Fruit fly (Drosophila melanogaster) whole organism: ENCODE measurements around the gene Hsp60A.

Experiments used
- CG8478 ChIP-seq: fragments of >200 bp; optimal IDR thresholded peaks from 2 replicates; lab custom pipeline; 2018; ENCODE audit warnings: inconsistent platforms
- Dll ChIP-seq: fragments of >200 bp; optimal IDR thresholded peaks from 2 replicates; lab custom pipeline; 2017
- EcR ChIP-seq, 2 experiments: fragments of >200 bp; optimal IDR thresholded peaks; 2 replicates each; lab custom pipeline; 2017; ENCODE audit warnings: missing biosample characterization in 2 of 2, missing genetic modification characterization in 2 of 2, missing genetic modification reagents in 2 of 2
- pan ChIP-seq: fragments of >200 bp; optimal IDR thresholded peaks from 2 replicates; lab custom pipeline; 2017
- psq ChIP-seq: fragments of >200 bp; optimal IDR thresholded peaks from 2 replicates; lab custom pipeline; 2017
- usp ChIP-seq: fragments of >200 bp; optimal IDR thresholded peaks from 2 replicates; lab custom pipeline; 2017; ENCODE audit warnings: missing biosample characterization, missing genetic modification characterization, mixed read lengths

Hsp60A gene

DNA sequence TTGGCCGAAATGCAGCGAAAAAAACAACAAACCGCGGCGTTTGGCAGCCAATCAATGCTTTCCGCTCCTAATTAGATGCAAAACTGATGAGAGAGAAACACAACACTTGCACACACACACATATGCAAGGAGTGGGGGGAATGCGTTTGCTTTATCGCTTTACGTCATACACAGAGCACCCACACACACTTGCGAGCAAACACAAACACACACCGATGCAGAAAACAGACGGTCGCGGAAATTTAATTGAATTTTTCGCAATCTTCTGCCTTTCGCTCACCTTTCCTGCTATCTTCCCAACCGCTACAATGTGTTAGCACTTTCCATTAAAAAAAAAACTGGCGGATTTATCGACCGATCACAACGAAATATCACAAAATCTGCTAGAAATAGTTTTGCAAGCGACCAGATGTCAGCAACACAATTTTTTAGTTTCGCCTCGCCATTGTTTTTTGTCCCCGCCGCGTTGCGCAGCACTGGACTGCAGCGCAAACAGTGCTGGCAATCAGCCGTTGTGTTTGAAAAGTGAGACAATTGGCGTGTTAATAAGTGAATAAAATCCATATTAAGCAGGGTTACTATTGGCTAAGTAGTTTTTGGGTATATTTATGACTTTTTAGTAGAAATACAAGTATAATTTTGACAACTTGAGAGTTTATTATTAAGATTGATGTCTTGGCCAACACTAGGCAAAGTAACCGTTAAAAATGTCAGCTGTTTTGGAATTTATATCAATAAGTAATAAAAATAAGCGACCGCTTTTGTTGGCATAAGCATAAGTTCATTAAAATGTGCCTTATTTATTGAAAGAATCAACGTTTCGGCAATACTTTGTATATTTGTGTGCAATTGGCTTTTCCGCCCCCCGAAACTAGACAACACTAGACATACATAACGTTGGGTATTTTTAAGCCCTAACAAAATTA is 28.6 kb downstream of the Hsp60A start, which contains the start of gene Klp10A:
Klp10A (minus strand) TSS at position 532 of the 926 bp plus-strand sequence.
- TF ChIP-seq usp (GFP tag; lab: Kevin White, UChicago) (no peak), EcR (GFP tag; optimal IDR thresholded peaks at IDR 0.05; lab: Kevin White, UChicago) (no peak), Dll (lab: Kevin White, UChicago) (no peak), pan (lab: Kevin White, UChicago) (no peak), psq (no peak), CG8478 (lab: Kevin White, UChicago) (no peak)

DNA sequence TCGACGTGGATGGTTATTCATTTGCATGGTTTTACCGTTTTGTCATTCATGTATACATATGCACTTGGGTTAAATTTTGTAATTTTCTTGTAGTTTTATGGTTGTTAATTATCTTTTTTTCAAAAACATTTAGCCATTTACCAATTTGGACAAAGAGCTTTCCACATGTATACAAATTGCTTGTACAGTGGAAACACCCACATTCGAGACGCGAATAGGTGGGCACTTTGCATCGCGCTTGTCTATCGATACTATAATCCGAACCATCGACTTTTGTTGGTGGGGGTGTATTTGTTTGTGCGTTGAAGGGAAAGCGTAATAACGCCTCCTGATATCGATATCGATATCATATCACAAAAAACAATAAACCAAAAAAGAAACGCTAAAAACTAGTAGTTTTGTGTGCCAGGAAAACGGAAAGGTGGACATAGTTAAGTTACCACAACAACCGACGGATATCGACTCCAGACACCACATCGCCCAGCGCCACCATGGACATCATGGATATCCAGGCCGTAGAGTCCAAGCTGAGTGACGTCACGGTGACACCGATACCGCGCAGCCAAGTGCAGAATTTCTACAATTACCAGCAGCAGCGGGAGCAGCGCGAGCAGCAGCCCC is 29.4 kb downstream of the Hsp60A start, which contains the start of gene CDK2AP1:
CDK2AP1 (plus strand) TSS at position 294 of the 621 bp plus-strand sequence.
- TF ChIP-seq Dll (lab: Kevin White, UChicago) (no peak), usp (GFP tag; lab: Kevin White, UChicago) (no peak), CG8478 (lab: Kevin White, UChicago) (no peak), psq (no peak), EcR (GFP tag; optimal IDR thresholded peaks at IDR 0.05; lab: Kevin White, UChicago) (no peak), pan (lab: Kevin White, UChicago) (no peak)

DNA sequence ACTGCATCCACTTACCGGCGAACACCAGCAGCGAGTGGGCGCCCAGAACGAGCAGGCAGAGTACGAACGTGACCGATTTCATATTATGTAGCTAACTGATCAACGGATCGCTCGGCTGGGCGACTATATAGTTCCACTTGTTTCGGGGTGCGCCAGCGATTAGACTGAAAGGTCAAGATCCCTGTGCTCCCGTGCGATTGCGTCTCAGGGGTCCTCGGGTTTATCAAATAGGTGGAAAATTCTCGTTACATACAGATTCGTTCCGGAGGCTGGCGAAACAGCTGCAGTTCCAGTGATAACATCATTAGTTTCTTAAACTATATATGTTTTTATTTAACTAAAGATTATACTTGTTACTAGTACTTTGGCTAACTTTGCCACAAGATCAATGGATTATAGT is 31.9 kb downstream of the Hsp60A start, which contains the start of gene ssp7:
ssp7 (minus strand) TSS at position 101 of the 400 bp plus-strand sequence.
- no peak for TF ChIP-seq usp (GFP tag; lab: Kevin White, UChicago)
- TF ChIP-seq CG8478 (lab: Kevin White, UChicago), result no peak
- TF ChIP-seq psq, result no peak
- TF ChIP-seq Dll (lab: Kevin White, UChicago), result no peak
- no peak for TF ChIP-seq EcR (GFP tag; optimal IDR thresholded peaks at IDR 0.05; lab: Kevin White, UChicago)
- TF ChIP-seq pan (lab: Kevin White, UChicago), result no peak

DNA sequence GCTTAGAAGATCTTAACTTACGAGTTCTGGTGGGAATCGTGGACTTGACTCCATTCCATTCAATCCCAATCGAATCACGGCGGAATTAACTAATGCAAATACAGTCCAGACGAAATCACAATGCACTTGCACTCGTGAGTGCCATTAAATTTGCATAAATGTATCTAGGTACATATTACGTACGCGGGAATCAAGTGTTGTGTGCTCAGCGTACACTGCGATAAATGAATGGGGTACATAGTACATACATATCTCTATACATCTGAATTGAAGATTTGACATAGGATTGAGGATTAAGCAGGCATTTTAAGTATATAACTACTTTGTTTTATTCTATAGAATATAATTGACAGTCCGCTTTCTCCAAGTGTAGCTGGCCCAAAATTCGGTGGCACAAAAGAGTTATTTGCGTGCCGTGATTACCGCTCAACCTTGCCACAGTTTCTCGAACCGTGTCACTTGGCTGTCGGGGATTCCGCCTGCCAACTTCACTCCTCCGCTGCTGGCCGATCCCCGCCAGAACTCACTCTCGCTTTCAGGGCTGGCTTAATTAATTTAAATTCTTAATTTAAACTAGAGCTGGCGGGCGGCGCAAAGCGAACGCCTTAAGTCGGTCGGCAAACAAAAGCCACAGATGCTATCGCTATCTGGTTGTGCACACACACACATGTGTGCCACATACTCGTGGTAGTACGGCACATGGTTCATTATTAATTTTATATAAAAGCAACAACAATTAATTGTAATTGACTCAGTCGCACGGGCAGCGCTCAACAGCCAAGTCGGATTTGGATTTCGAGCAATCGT is 33.7 kb downstream of the Hsp60A start, which contains the start of the genes CG15199 and CG15202:
CG15199 (minus strand) TSS at position 51 of the 807 bp plus-strand sequence.
CG15202 (plus strand) TSS at position 757 of the 807 bp plus-strand sequence.
- TF ChIP-seq usp (GFP tag; lab: Kevin White, UChicago) (no peak), psq (no peak), pan (lab: Kevin White, UChicago) (no peak), Dll (lab: Kevin White, UChicago) (no peak), EcR (GFP tag; optimal IDR thresholded peaks at IDR 0.05; lab: Kevin White, UChicago) (no peak), CG8478 (lab: Kevin White, UChicago) (no peak)

DNA sequence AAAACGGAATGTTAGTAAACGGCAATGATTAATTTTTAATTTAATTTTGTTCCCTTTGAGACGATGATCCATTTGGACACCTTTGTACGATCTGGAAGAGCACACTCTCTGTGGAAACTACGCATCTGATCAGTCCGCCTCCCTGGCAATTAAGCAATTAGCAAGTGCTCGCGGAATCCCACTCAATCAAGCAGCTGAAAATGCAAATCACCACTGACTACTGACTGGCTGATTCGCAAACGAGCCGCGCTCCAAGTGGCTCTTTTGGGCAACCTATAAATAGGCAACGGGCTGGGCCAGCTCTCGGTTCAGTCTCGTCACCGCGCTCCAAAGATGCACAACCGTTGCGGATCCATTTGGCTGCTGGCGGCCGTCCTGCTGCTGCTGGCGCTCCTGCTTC is 35.5 kb downstream of the Hsp60A start, which contains the start of gene CG15201:
CG15201 (plus strand) TSS at position 301 of the 400 bp plus-strand sequence.
- TF ChIP-seq Dll (lab: Kevin White, UChicago), result no peak
- TF ChIP-seq CG8478 (lab: Kevin White, UChicago), result no peak
- TF ChIP-seq psq, result no peak
- no peak for TF ChIP-seq EcR (GFP tag; optimal IDR thresholded peaks at IDR 0.05; lab: Kevin White, UChicago)
- no peak for TF ChIP-seq usp (GFP tag; lab: Kevin White, UChicago)
- TF ChIP-seq pan (lab: Kevin White, UChicago), result no peak

DNA sequence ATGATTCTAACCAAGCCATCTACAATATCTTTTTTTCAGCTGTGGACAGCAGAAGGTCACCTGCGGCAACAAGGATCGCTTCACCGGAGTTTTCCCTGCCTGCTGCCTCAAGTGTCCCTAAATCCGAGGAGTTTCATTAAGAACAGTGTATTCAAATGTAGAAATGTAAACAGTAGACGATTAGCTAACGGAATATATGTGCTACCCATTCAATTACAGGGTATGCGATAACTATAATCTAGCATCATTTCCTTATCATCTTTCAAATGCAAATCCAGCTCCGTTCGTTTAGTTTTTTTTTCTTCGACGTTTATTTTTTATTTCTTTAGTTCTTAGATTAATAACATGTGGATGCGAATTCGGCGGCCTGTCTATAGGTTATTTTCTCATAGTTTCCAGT is 36.3 kb downstream of the Hsp60A start:
- TF ChIP-seq CG8478 (lab: Kevin White, UChicago) (no peak), psq (no peak), EcR (GFP tag; optimal IDR thresholded peaks at IDR 0.05; lab: Kevin White, UChicago) (no peak), pan (lab: Kevin White, UChicago) (no peak), Dll (lab: Kevin White, UChicago) (no peak), usp (GFP tag; lab: Kevin White, UChicago) (no peak)

DNA sequence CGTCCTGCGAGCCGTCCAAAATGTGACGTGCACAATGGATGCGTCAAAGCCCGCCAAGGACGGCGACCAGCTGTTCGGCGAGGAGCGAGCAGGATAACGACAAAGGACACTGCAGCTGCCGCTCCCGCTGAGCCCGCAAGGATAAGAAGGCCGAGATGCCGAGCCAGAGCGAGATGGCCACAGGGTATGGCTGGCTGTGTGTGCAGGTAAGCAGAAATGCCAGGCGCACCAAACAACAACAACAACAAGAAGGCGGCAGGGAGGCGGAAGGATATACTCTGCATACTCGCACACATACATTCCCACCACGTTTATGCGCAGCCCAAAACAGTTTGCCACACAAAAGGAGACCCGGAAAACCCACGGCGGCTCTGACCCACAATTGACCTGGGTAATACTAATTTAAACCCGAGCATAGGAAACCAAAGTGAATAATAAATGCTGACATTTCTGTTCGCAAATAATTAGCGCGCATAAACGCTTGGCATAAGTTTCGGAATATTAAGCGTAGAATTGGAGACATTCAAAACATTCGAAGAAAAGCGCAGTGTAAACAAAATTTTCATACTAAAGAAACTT is 38.4 kb downstream of the Hsp60A start:
- TF ChIP-seq usp (GFP tag; lab: Kevin White, UChicago), result no peak
- no peak for TF ChIP-seq CG8478 (lab: Kevin White, UChicago)
- no peak for TF ChIP-seq Dll (lab: Kevin White, UChicago)

DNA sequence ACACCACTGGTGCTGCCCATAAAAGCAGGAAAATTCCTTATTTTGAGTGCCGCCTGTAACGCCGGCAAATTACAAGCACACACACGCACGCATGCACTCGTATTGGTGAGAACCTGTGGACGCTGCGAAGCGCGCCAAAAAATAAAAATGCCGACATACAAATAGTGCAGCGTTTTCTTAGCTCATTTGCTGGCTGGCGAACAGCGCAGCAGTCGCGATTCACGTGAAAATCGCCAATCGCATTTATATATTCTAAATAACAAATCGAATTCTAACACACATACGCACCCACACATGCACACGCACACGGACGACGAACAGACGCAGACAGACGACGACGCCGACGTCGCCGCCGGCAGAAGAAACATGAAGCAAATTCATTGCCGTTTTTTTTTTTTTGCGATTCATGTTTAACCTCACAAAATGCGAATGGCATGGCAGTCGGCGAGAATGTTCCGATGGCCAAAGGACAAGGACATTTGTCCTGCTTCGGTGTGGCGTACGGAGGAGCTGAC is 39.3 kb downstream of the Hsp60A start:
- no peak for TF ChIP-seq CG8478 (lab: Kevin White, UChicago)
- no peak for TF ChIP-seq psq
- no peak for TF ChIP-seq usp (GFP tag; lab: Kevin White, UChicago)
- no peak for TF ChIP-seq EcR (GFP tag; optimal IDR thresholded peaks at IDR 0.05; lab: Kevin White, UChicago)
- no peak for TF ChIP-seq pan (lab: Kevin White, UChicago)
- no peak for TF ChIP-seq Dll (lab: Kevin White, UChicago)

DNA sequence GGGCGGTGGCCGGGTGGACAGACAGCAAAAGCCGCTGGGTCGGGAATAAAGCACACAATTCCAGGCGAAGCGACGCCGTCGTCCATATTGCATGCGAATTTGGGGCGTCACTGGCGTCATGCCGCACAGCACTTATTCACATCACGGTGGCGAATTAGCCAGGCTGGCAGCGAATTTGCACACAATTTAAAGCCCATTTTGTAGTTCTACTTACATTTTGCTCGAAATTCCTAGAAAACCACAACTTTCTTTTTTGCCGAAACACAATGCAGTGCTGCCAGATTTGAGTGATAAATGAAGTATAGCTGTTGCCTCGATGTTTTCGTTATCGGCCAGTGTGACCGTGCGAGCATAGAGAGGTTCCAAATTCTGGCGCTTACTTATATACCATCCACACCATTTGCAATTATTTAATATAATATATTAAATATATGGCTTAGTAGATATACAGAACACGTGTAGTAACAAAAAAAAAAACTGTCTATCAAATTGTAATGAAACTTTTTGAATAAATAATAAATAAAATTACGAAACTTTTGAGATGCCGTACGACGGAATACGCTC is 40.1 kb downstream of the Hsp60A start, which contains the start of gene Ran:
Ran (minus strand) TSS at position 445 of the 564 bp plus-strand sequence.
- TF ChIP-seq psq (no peak), EcR (GFP tag; optimal IDR thresholded peaks at IDR 0.05; lab: Kevin White, UChicago) (no peak), pan (lab: Kevin White, UChicago) (no peak), usp (GFP tag; lab: Kevin White, UChicago) (no peak), Dll (lab: Kevin White, UChicago) (no peak), CG8478 (lab: Kevin White, UChicago) (no peak)
